Fruit fly (Drosophila melanogaster): ENCODE data around the gene ovo.

- TF ChIP-seq EcR (GFP tag; optimal IDR thresholded peaks at IDR 0.05) (no peak), CG13204 (GFP tag; optimal IDR thresholded peaks at IDR 0.05) (no peak), CG34367 (tag; optimal IDR thresholded peaks at IDR 0.05) (no peak), CG32121 (GFP tag; IDR thresholded peaks at IDR 0.05) (peak; percentile 51; the same call in 1 of the 2 replicates), CG17806 (tag; optimal IDR thresholded peaks at IDR 0.05) (peak; percentile 27), CG4496 (GFP tag; IDR thresholded peaks at IDR 0.05) (peak; percentile 77)
These were observed 45.3 kb upstream of the ovo start for dm6 chrX:5002748-5003147.

Measured in whole organism, pupa.